Worm (Caenorhabditis elegans) whole organism, L1 larva: Measurements from ENCODE around the gene cest-19.

Source experiments
- Y116A8C.19 ChIP-seq: sonication (generic microtip); optimal IDR thresholded peaks from 2 replicates; lab custom pipeline; 2016; ENCODE audit warnings: missing compliant biosample characterization, missing genetic modification characterization, borderline replicate concordance
- aly-2 ChIP-seq: fragments of 150-350 bp; optimal IDR thresholded peaks from 2 replicates; lab custom pipeline; 2014; ENCODE audit warnings: missing biosample characterization, missing genetic modification characterization
- ceh-63 ChIP-seq: fragments of 200-800 bp; sonication (Bioruptor generic); optimal IDR thresholded peaks from 2 replicates; lab custom pipeline; 2018; ENCODE audit warnings: mild to moderate bottlenecking, missing genetic modification characterization, missing compliant biosample characterization
- ceh-8 ChIP-seq: fragments of 200-800 bp; sonication (Bioruptor generic); optimal IDR thresholded peaks from 2 replicates; lab custom pipeline; 2018; ENCODE audit warnings: mild to moderate bottlenecking, missing genetic modification characterization, moderate library complexity, missing compliant biosample characterization
- ceh-88 ChIP-seq: fragments of 200-800 bp; sonication (Bioruptor generic); IDR thresholded peaks from 2 replicates; pipeline ENCODE4 v1.3.6; 2022; ENCODE audit warnings: missing genetic modification characterization, missing compliant biosample characterization
- dpl-1 ChIP-seq, 3 experiments: fragments of 150-350 bp in 2 of 3; sonication (generic microtip) in 1 of 3; optimal IDR thresholded peaks; 2 replicates each; lab custom pipeline; 2014 to 2017; ENCODE audit warnings: missing biosample characterization in 3 of 3, missing genetic modification characterization in 3 of 3, missing genetic modification reagents in 3 of 3
- dsc-1 ChIP-seq: sonication (generic microtip); optimal IDR thresholded peaks from 2 replicates; lab custom pipeline; 2016; ENCODE audit warnings: mild to moderate bottlenecking, missing genetic modification characterization, missing compliant biosample characterization
- efl-1 ChIP-seq, 4 experiments: fragments of 150-350 bp; optimal IDR thresholded peaks in 3 of 4; peaks in 1 of 4; 1 replicate in 1 of 4; 2 replicates in 3 of 4; lab custom pipeline; 2014; ENCODE audit warnings: missing biosample characterization in 2 of 4, missing genetic modification characterization in 2 of 4, missing genetic modification reagents in 2 of 4
- efl-3 ChIP-seq: fragments of 200-800 bp; sonication (Bioruptor generic); optimal IDR thresholded peaks from 2 replicates; lab custom pipeline; 2018; ENCODE audit warnings: mild to moderate bottlenecking, missing genetic modification characterization, missing compliant biosample characterization
- egl-13 ChIP-seq: sonication (generic microtip); optimal IDR thresholded peaks from 2 replicates; lab custom pipeline; 2016; ENCODE audit warnings: missing genotype, missing genetic modification reagents, missing genetic modification characterization, missing compliant biosample characterization
- egl-27 ChIP-seq, 2 experiments: fragments of 150-350 bp in 1 of 2; sonication (generic microtip); optimal IDR thresholded peaks; 3 replicates each; lab custom pipeline; 2017 to 2018; ENCODE audit warnings: missing biosample characterization in 2 of 2, missing genetic modification characterization in 2 of 2, missing genetic modification reagents in 2 of 2
- elt-2 ChIP-seq: sonication (generic microtip); optimal IDR thresholded peaks from 2 replicates; lab custom pipeline; 2016; ENCODE audit warnings: missing genetic modification characterization, mild to moderate bottlenecking, inconsistent platforms, missing compliant biosample characterization, missing genetic modification reagents
- elt-3 ChIP-seq, 6 experiments: fragments of 150-350 bp in 1 of 6; sonication (generic microtip); optimal IDR thresholded peaks; 2 replicates each; lab custom pipeline; 2017 to 2018; ENCODE audit warnings: missing biosample characterization in 6 of 6, missing genetic modification characterization in 6 of 6, inconsistent platforms in 1 of 6
- fkh-4 ChIP-seq: sonication (generic microtip); optimal IDR thresholded peaks from 2 replicates; lab custom pipeline; 2016; ENCODE audit warnings: missing compliant biosample characterization, missing genetic modification characterization, borderline replicate concordance
- fkh-8 ChIP-seq: sonication (generic microtip); optimal IDR thresholded peaks from 2 replicates; lab custom pipeline; 2016; ENCODE audit warnings: mild to moderate bottlenecking, missing genetic modification characterization, missing compliant biosample characterization
- fos-1 ChIP-seq: fragments of 150-350 bp; optimal IDR thresholded peaks from 2 replicates; lab custom pipeline; 2014; ENCODE audit warnings: missing biosample characterization, missing genetic modification characterization
- hlh-17 ChIP-seq: fragments of 200-800 bp; sonication (Bioruptor generic); optimal IDR thresholded peaks from 2 replicates; lab custom pipeline; 2018; ENCODE audit warnings: missing genetic modification characterization, mild to moderate bottlenecking, missing compliant biosample characterization, moderate library complexity, borderline replicate concordance
- hpl-2 ChIP-seq: fragments of 150-350 bp; optimal IDR thresholded peaks from 2 replicates; lab custom pipeline; 2014; ENCODE audit warnings: missing biosample characterization, missing genetic modification reagents, missing genetic modification characterization
- lin-13 ChIP-seq: fragments of 150-350 bp; optimal IDR thresholded peaks from 2 replicates; lab custom pipeline; 2014; ENCODE audit warnings: missing biosample characterization, missing genetic modification reagents, missing genetic modification characterization
- lir-3 ChIP-seq: sonication (generic microtip); optimal IDR thresholded peaks from 2 replicates; lab custom pipeline; 2016; ENCODE audit warnings: mild to moderate bottlenecking, missing genetic modification characterization, moderate library complexity, missing compliant biosample characterization; ENCODE audit not compliant: poor library complexity
- mab-9 ChIP-seq: fragments of 200-800 bp; sonication (Bioruptor generic); IDR thresholded peaks from 2 replicates; pipeline ENCODE4 v1.3.6; 2022; ENCODE audit warnings: missing genetic modification reagents, missing genetic modification characterization, missing compliant biosample characterization
- mef-2 ChIP-seq: fragments of 150-350 bp; optimal IDR thresholded peaks from 2 replicates; lab custom pipeline; 2014; ENCODE audit warnings: missing biosample characterization, missing genetic modification characterization
- nhr-237 ChIP-seq: fragments of 150-350 bp; optimal IDR thresholded peaks from 2 replicates; lab custom pipeline; 2014; ENCODE audit warnings: missing biosample characterization, missing genetic modification characterization
- nhr-71 ChIP-seq: sonication (generic microtip); optimal IDR thresholded peaks from 2 replicates; lab custom pipeline; 2016; ENCODE audit warnings: mild to moderate bottlenecking, missing genetic modification characterization, moderate library complexity, missing compliant biosample characterization
- nhr-77 ChIP-seq: fragments of 150-350 bp; optimal IDR thresholded peaks from 2 replicates; lab custom pipeline; 2014; ENCODE audit warnings: missing biosample characterization, missing genetic modification characterization
- nhr-85 ChIP-seq: sonication (generic microtip); peaks from one replicate; lab custom pipeline; 2016; ENCODE audit warnings: missing genetic modification characterization, inconsistent platforms, missing compliant biosample characterization
- nhr-90 ChIP-seq: sonication (generic microtip); optimal IDR thresholded peaks from 2 replicates; lab custom pipeline; 2016; ENCODE audit warnings: mild to moderate bottlenecking, missing genetic modification characterization, missing compliant biosample characterization; ENCODE audit not compliant: poor library complexity
- pqm-1 ChIP-seq: sonication (generic microtip); optimal IDR thresholded peaks from 3 replicates; lab custom pipeline; 2017; ENCODE audit warnings: missing biosample characterization, missing genetic modification characterization
- snu-23 ChIP-seq: sonication (generic microtip); optimal IDR thresholded peaks from 2 replicates; lab custom pipeline; 2016; ENCODE audit warnings: missing genetic modification characterization, missing compliant biosample characterization
- sptf-1 ChIP-seq: fragments of 150-350 bp; optimal IDR thresholded peaks from 2 replicates; lab custom pipeline; 2014; ENCODE audit warnings: missing biosample characterization, missing genetic modification characterization
- tbx-2 ChIP-seq: sonication (generic microtip); optimal IDR thresholded peaks from 2 replicates; lab custom pipeline; 2016; ENCODE audit warnings: missing genetic modification characterization, missing compliant biosample characterization
- unc-30 ChIP-seq: sonication (generic microtip); optimal IDR thresholded peaks from 2 replicates; lab custom pipeline; 2017; ENCODE audit warnings: missing biosample characterization, missing genetic modification characterization
- unc-86 ChIP-seq: sonication (generic microtip); optimal IDR thresholded peaks from 2 replicates; lab custom pipeline; 2016; ENCODE audit warnings: missing genetic modification characterization, missing compliant biosample characterization
- vab-15 ChIP-seq: sonication (generic microtip); optimal IDR thresholded peaks from 2 replicates; lab custom pipeline; 2017; ENCODE audit warnings: missing genotype, mild to moderate bottlenecking, missing genetic modification characterization, missing compliant biosample characterization
- xbp-1 ChIP-seq: sonication (generic microtip); optimal IDR thresholded peaks from 2 replicates; lab custom pipeline; 2016; ENCODE audit warnings: missing genetic modification characterization, missing compliant biosample characterization

Gene cest-19

DNA sequence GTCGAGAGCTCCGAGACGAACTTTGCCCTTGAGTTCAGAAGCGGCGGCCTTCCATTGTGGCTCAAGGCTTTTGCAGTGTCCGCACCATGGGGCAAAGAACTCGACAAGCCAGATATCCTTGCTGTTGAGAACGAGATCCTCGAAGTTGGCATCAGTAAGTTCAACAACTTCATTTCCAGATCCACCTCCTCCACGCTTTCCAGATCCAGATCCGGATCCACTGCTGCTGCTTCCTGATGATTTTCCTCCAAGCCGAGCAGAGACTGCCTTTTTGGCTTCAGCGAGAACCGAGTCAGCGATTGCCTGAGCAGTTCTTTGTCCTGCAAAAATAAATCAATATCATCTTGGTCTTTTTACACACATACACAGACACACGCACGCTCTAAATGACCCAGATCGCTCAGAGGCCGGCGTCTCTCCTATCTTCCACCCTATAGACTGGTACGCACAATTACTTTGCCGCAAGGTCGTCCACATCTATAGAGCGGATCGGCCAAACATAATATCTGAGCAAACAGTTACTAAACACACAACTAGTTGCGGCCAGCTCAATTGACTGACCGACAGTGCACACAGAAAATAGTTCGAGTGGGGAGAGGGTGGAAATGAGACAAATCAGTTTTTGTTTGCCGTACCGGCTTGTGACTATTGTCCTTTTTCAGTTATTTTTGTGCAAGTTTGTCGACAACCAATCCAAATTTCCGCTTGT lies 31.6 kb upstream of the cest-19 start (continued):
- TF ChIP-seq ceh-88 (GFP tag; lab: Robert Waterston, UW): no peak
- no peak for TF ChIP-seq dpl-1 (GFP tag; optimal IDR thresholded peaks at IDR 0.05; lab: Kevin White, UChicago)
- TF ChIP-seq tbx-2 (tag; lab: Kevin White, UChicago): peak; percentile 37
- no peak for TF ChIP-seq ceh-8 (GFP tag; lab: Kevin White, UChicago)
- no peak for TF ChIP-seq mab-9 (GFP tag; lab: Robert Waterston, UW)
- no peak for TF ChIP-seq hlh-17 (GFP tag; lab: Kevin White, UChicago)
- TF ChIP-seq mef-2: no peak
- TF ChIP-seq dsc-1: no peak
- TF ChIP-seq egl-27 (tag; optimal IDR thresholded peaks at IDR 0.05; lab: Kevin White, UChicago): no peak
- TF ChIP-seq unc-86: no peak
- TF ChIP-seq aly-2 (tag; lab: Kevin White, UChicago): no peak
- no peak for TF ChIP-seq egl-13
- no peak for TF ChIP-seq efl-3
- TF ChIP-seq nhr-90 (tag; lab: Kevin White, UChicago): peak; percentile 6
- no peak for TF ChIP-seq snu-23 (GFP tag; lab: Kevin White, UChicago)
- no peak for TF ChIP-seq pqm-1 (tag; lab: Kevin White, UChicago)
- no peak for TF ChIP-seq nhr-77 (tag; lab: Kevin White, UChicago)
- TF ChIP-seq elt-3 (tag; optimal IDR thresholded peaks at IDR 0.05; lab: Kevin White, UChicago): no peak
- TF ChIP-seq unc-30 (tag; lab: Kevin White, UChicago): no peak

ce11 chrX:7066003-7066402 lies 30.2 kb upstream of the cest-19 start:
- TF ChIP-seq aly-2 (tag; lab: Kevin White, UChicago) (peak; percentile 61), xbp-1 (peak; percentile 50), vab-15 (tag; lab: Kevin White, UChicago) (no peak), unc-86 (no peak), egl-27 (tag; optimal IDR thresholded peaks at IDR 0.05; lab: Kevin White, UChicago) (no peak), lin-13 (GFP tag; lab: Kevin White, UChicago) (no peak), nhr-85 (tag; lab: Kevin White, UChicago) (peak; percentile 8), sptf-1 (tag; lab: Kevin White, UChicago) (no peak), nhr-71 (peak; percentile 23), mab-9 (GFP tag; lab: Robert Waterston, UW) (no peak), hpl-2 (no peak), efl-1 (optimal IDR thresholded peaks at IDR 0.05; lab: Kevin White, UChicago) (no peak), efl-1 (GFP tag; optimal IDR thresholded peaks at IDR 0.05 in 1 of 2; lab: Kevin White, UChicago) (peak in 1 of 2 experiments; percentile 75)

- TF ChIP-seq Y116A8C.19: no peak
- TF ChIP-seq lir-3 (tag; lab: Kevin White, UChicago): no peak
- no peak for TF ChIP-seq unc-86
- no peak for TF ChIP-seq nhr-237 (tag; lab: Kevin White, UChicago)
- TF ChIP-seq ceh-63 (GFP tag; lab: Kevin White, UChicago): no peak
- TF ChIP-seq dsc-1: peak; percentile 81
- peak; percentile 29 for TF ChIP-seq fkh-4 (tag; lab: Kevin White, UChicago)
Measured at ce11 chrX:7063236-7063635, 27.4 kb upstream of the cest-19 start, which contains the start of gene B0403.3. Gene B0403.3 (minus strand): TSS chrX:7063336.

ce11 chrX:7061265-7061664 lies 25.4 kb upstream of the cest-19 start:
- TF ChIP-seq elt-2 (tag; lab: Kevin White, UChicago) (peak; percentile 40), fos-1 (tag; lab: Kevin White, UChicago) (no peak), fkh-8 (tag; lab: Kevin White, UChicago) (no peak)
